Fruit fly (Drosophila melanogaster) S2 (cell line): ENCODE measurements around the gene CG17343.

Experiments
- CG8478 ChIP-seq: fragments of >200 bp; optimal IDR thresholded peaks from 2 replicates; lab custom pipeline; 2018
- CTCF ChIP-seq, 2 experiments: fragments of >200 bp; optimal IDR thresholded peaks; 2 replicates each; lab custom pipeline; 2018

CG17343 gene

dm6 chr2L:19103176-19103921, 38.6 kb downstream of the CG17343 start:
- TF ChIP-seq CTCF (optimal IDR thresholded peaks at IDR 0.05; lab: Kevin White, UChicago) (no peak), CG8478 (lab: Kevin White, UChicago) (no peak)

dm6 chr2L:19104383-19104782, 39.7 kb downstream of the CG17343 start:
- no peak for TF ChIP-seq CG8478 (lab: Kevin White, UChicago)
- no peak for TF ChIP-seq CTCF (optimal IDR thresholded peaks at IDR 0.05; lab: Kevin White, UChicago)

- no peak for TF ChIP-seq CTCF (optimal IDR thresholded peaks at IDR 0.05; lab: Kevin White, UChicago)
- TF ChIP-seq CG8478 (lab: Kevin White, UChicago): no peak
These were observed 41.5 kb downstream of the CG17343 start for dm6 chr2L:19106235-19106634.

- TF ChIP-seq CG8478 (lab: Kevin White, UChicago) (no peak), CTCF (optimal IDR thresholded peaks at IDR 0.05; lab: Kevin White, UChicago) (no peak)
These were observed 43.7 kb downstream of the CG17343 start, which contains the start of gene Lim3 for dm6 chr2L:19108377-19108876. Gene Lim3, minus strand, starts transcription at chr2L:19108427.

dm6 chr2L:19109625-19110204, 45.0 kb downstream of the CG17343 start, which contains the start of gene amd:
Gene amd, plus strand, starts transcription at chr2L:19110154.
- no peak for TF ChIP-seq CTCF (optimal IDR thresholded peaks at IDR 0.05; lab: Kevin White, UChicago)
- TF ChIP-seq CG8478 (lab: Kevin White, UChicago): no peak

- TF ChIP-seq CG8478 (lab: Kevin White, UChicago): no peak
- no peak for TF ChIP-seq CTCF (optimal IDR thresholded peaks at IDR 0.05; lab: Kevin White, UChicago)
These were observed 46.4 kb downstream of the CG17343 start for dm6 chr2L:19111137-19111536.

dm6 chr2L:19111729-19112128, 47.0 kb downstream of the CG17343 start:
- TF ChIP-seq CG8478 (lab: Kevin White, UChicago): no peak
- no peak for TF ChIP-seq CTCF (optimal IDR thresholded peaks at IDR 0.05; lab: Kevin White, UChicago)

- TF ChIP-seq CTCF (optimal IDR thresholded peaks at IDR 0.05; lab: Kevin White, UChicago) (no peak), CG8478 (lab: Kevin White, UChicago) (no peak)
These were observed 47.5 kb downstream of the CG17343 start for dm6 chr2L:19112200-19112599.

dm6 chr2L:19114183-19114776, 49.6 kb downstream of the CG17343 start, which contains the start of gene CG10561:
Gene CG10561, plus strand, starts transcription at chr2L:19114401.
- no peak for TF ChIP-seq CG8478 (lab: Kevin White, UChicago)
- TF ChIP-seq CTCF (optimal IDR thresholded peaks at IDR 0.05; lab: Kevin White, UChicago): no peak
